Worm (Caenorhabditis elegans) whole organism, L2 larva: Measurements from ENCODE around the gene idpc-3.

Experiments
- R02D3.7 ChIP-seq: fragments of 150-350 bp; optimal IDR thresholded peaks from 2 replicates; lab custom pipeline; 2014; ENCODE audit warnings: missing biosample characterization, missing genetic modification characterization
- ZK546.5 ChIP-seq: sonication (generic microtip); optimal IDR thresholded peaks from 2 replicates; lab custom pipeline; 2017; ENCODE audit warnings: missing biosample characterization, missing genetic modification characterization
- aly-2 ChIP-seq: fragments of 150-350 bp; optimal IDR thresholded peaks from 2 replicates; lab custom pipeline; 2014; ENCODE audit warnings: missing biosample characterization, missing genetic modification characterization
- egl-27 ChIP-seq: sonication (generic microtip); optimal IDR thresholded peaks from 3 replicates; lab custom pipeline; 2017; ENCODE audit warnings: missing biosample characterization, missing genetic modification reagents, missing genetic modification characterization
- lin-13 ChIP-seq: fragments of 150-350 bp; optimal IDR thresholded peaks from 2 replicates; lab custom pipeline; 2014; ENCODE audit warnings: missing biosample characterization, missing genetic modification reagents, missing genetic modification characterization
- snpc-4 ChIP-seq: fragments of 150-350 bp; optimal IDR thresholded peaks from 2 replicates; lab custom pipeline; 2014; ENCODE audit warnings: missing biosample characterization, missing genetic modification characterization
- ztf-11 ChIP-seq: sonication (generic microtip); optimal IDR thresholded peaks from 2 replicates; lab custom pipeline; 2017; ENCODE audit warnings: missing biosample characterization, missing genetic modification characterization

ce11 chrV:9654154-9654805, 25.3 kb upstream of the idpc-3 start, which contains the start of gene cyp-29A4:
- no peak for TF ChIP-seq egl-27
- TF ChIP-seq aly-2 (tag; lab: Kevin White, UChicago) = no peak
- no peak for TF ChIP-seq R02D3.7 (tag; lab: Kevin White, UChicago)
- TF ChIP-seq lin-13 = no peak
- TF ChIP-seq ZK546.5 = no peak
- no peak for TF ChIP-seq ztf-11 (tag; lab: Kevin White, UChicago)
- TF ChIP-seq snpc-4 (tag; lab: Kevin White, UChicago) = no peak
